Worm (Caenorhabditis elegans) whole organism, late embryonic: Measurements from ENCODE around the gene sri-48.

ENCODE experiments used
- C08G9.2 ChIP-seq: sonication (generic microtip); optimal IDR thresholded peaks from 2 replicates; lab custom pipeline; 2016; ENCODE audit warnings: mild to moderate bottlenecking, missing genetic modification characterization, moderate library complexity, missing compliant biosample characterization
- K02D7.2 ChIP-seq: sonication (generic microtip); optimal IDR thresholded peaks from 2 replicates; lab custom pipeline; 2017; ENCODE audit warnings: mild to moderate bottlenecking, missing genetic modification characterization, missing compliant biosample characterization
- T23F11.4 ChIP-seq: fragments of 200-800 bp; sonication (Bioruptor generic); optimal IDR thresholded peaks from 2 replicates; lab custom pipeline; 2018; ENCODE audit warnings: mild to moderate bottlenecking, missing genetic modification characterization, missing compliant biosample characterization
- Y22D7AL.16 ChIP-seq: sonication (generic microtip); optimal IDR thresholded peaks from 2 replicates; lab custom pipeline; 2016; ENCODE audit warnings: missing genetic modification characterization, missing compliant biosample characterization
- ahr-1 ChIP-seq: sonication (generic microtip); optimal IDR thresholded peaks from 2 replicates; lab custom pipeline; 2016; ENCODE audit warnings: missing genetic modification characterization, missing compliant biosample characterization
- ceh-18 ChIP-seq: sonication (generic microtip); optimal IDR thresholded peaks from 2 replicates; lab custom pipeline; 2016; ENCODE audit warnings: missing genetic modification characterization, missing compliant biosample characterization
- ceh-19 ChIP-seq: fragments of 200-800 bp; sonication (Bioruptor generic); optimal IDR thresholded peaks from 2 replicates; lab custom pipeline; 2018; ENCODE audit warnings: mild to moderate bottlenecking, missing genetic modification characterization, missing compliant biosample characterization
- ceh-2 ChIP-seq: sonication (generic microtip); optimal IDR thresholded peaks from 2 replicates; lab custom pipeline; 2016; ENCODE audit warnings: missing genotype, missing genetic modification characterization, missing compliant biosample characterization
- ceh-22 ChIP-seq: sonication (generic microtip); optimal IDR thresholded peaks from 2 replicates; lab custom pipeline; 2017; ENCODE audit warnings: missing biosample characterization, missing genetic modification characterization
- ceh-24 ChIP-seq: sonication (generic microtip); optimal IDR thresholded peaks from 2 replicates; lab custom pipeline; 2016; ENCODE audit warnings: mild to moderate bottlenecking, missing genetic modification characterization, missing compliant biosample characterization
- ceh-45 ChIP-seq: fragments of 200-800 bp; sonication (Bioruptor generic); IDR thresholded peaks from 2 replicates; pipeline ENCODE4 v1.3.6; 2022; ENCODE audit warnings: missing genetic modification reagents, missing genetic modification characterization, missing compliant biosample characterization
- ceh-48 ChIP-seq: sonication (generic microtip); optimal IDR thresholded peaks from 2 replicates; lab custom pipeline; 2016; ENCODE audit warnings: missing genetic modification characterization, inconsistent platforms, missing compliant biosample characterization
- ceh-6 ChIP-seq: fragments of 200-800 bp; sonication (Bioruptor generic); optimal IDR thresholded peaks from 2 replicates; lab custom pipeline; 2018; ENCODE audit warnings: mild to moderate bottlenecking, missing genetic modification characterization, missing compliant biosample characterization
- che-1 ChIP-seq: sonication (generic microtip); optimal IDR thresholded peaks from 2 replicates; lab custom pipeline; 2016; ENCODE audit warnings: mild to moderate bottlenecking, missing genetic modification characterization, missing compliant biosample characterization
- eyg-1 ChIP-seq: sonication (generic microtip); optimal IDR thresholded peaks from 2 replicates; lab custom pipeline; 2016; ENCODE audit warnings: missing genotype, missing genetic modification characterization, missing compliant biosample characterization
- fkh-10 ChIP-seq: fragments of 150-350 bp; optimal IDR thresholded peaks from 2 replicates; lab custom pipeline; 2014; ENCODE audit warnings: missing biosample characterization, missing genetic modification reagents, missing genetic modification characterization
- gmeb-2 ChIP-seq: sonication (generic microtip); optimal IDR thresholded peaks from 2 replicates; lab custom pipeline; 2016; ENCODE audit warnings: missing genetic modification characterization, inconsistent platforms, missing compliant biosample characterization
- hlh-15 ChIP-seq: sonication (generic microtip); optimal IDR thresholded peaks from 2 replicates; lab custom pipeline; 2016; ENCODE audit warnings: missing genetic modification characterization, missing compliant biosample characterization
- hlh-6 ChIP-seq: sonication (generic microtip); optimal IDR thresholded peaks from 2 replicates; lab custom pipeline; 2016; ENCODE audit warnings: missing genotype, missing genetic modification characterization, missing compliant biosample characterization
- lim-6 ChIP-seq: sonication (generic microtip); optimal IDR thresholded peaks from 2 replicates; lab custom pipeline; 2016; ENCODE audit warnings: missing genetic modification characterization, missing compliant biosample characterization
- lin-11 ChIP-seq: fragments of 200-800 bp; sonication (Bioruptor generic); optimal IDR thresholded peaks from 2 replicates; lab custom pipeline; 2018; ENCODE audit warnings: mild to moderate bottlenecking, missing genetic modification characterization, missing compliant biosample characterization
- mec-3 ChIP-seq: sonication (generic microtip); optimal IDR thresholded peaks from 2 replicates; lab custom pipeline; 2016; ENCODE audit warnings: borderline replicate concordance, missing genetic modification characterization, missing compliant biosample characterization
- nfya-1 ChIP-seq: sonication (generic microtip); optimal IDR thresholded peaks from 2 replicates; lab custom pipeline; 2017; ENCODE audit warnings: missing genetic modification characterization, mild to moderate bottlenecking, missing compliant biosample characterization, antibody characterized with exemption, moderate library complexity
- nhr-232 ChIP-seq: sonication (generic microtip); optimal IDR thresholded peaks from 2 replicates; lab custom pipeline; 2016; ENCODE audit warnings: missing genetic modification characterization, missing compliant biosample characterization
- npax-4 ChIP-seq: sonication (generic microtip); optimal IDR thresholded peaks from 2 replicates; lab custom pipeline; 2016; ENCODE audit warnings: missing genetic modification characterization, missing compliant biosample characterization
- odd-2 ChIP-seq: sonication (generic microtip); optimal IDR thresholded peaks from 2 replicates; lab custom pipeline; 2017; ENCODE audit warnings: antibody characterized with exemption, mild to moderate bottlenecking, missing genetic modification characterization, missing compliant biosample characterization
- pag-3 ChIP-seq: sonication (generic microtip); optimal IDR thresholded peaks from 2 replicates; lab custom pipeline; 2016; ENCODE audit warnings: missing compliant biosample characterization, missing genetic modification characterization, borderline replicate concordance
- pat-9 ChIP-seq: fragments of 200-800 bp; sonication (Bioruptor generic); optimal IDR thresholded peaks from 2 replicates; lab custom pipeline; 2018; ENCODE audit warnings: mild to moderate bottlenecking, missing genetic modification characterization, moderate library complexity, missing compliant biosample characterization
- pax-1 ChIP-seq: fragments of 150-350 bp; optimal IDR thresholded peaks from 2 replicates; lab custom pipeline; 2014; ENCODE audit warnings: missing biosample characterization, missing genetic modification characterization
- pha-4 ChIP-seq: fragments of 150-350 bp; optimal IDR thresholded peaks from 2 replicates; lab custom pipeline; 2018; ENCODE audit warnings: missing biosample characterization, missing genetic modification reagents, missing genetic modification characterization
- pqm-1 ChIP-seq: sonication (generic microtip); optimal IDR thresholded peaks from 2 replicates; lab custom pipeline; 2016; ENCODE audit warnings: missing genetic modification characterization, missing compliant biosample characterization
- rnt-1 ChIP-seq: sonication (generic microtip); optimal IDR thresholded peaks from 2 replicates; lab custom pipeline; 2016; ENCODE audit warnings: missing genetic modification characterization, missing compliant biosample characterization
- sdc-2 ChIP-seq: sonication (generic microtip); optimal IDR thresholded peaks from 2 replicates; lab custom pipeline; 2016; ENCODE audit warnings: missing genotype, missing genetic modification characterization, missing compliant biosample characterization
- sox-2 ChIP-seq: fragments of 200-800 bp; sonication (Bioruptor generic); IDR thresholded peaks from 2 replicates; pipeline ENCODE4 v1.3.6; 2022; ENCODE audit warnings: missing genetic modification reagents, missing genetic modification characterization, missing compliant biosample characterization
- syd-9 ChIP-seq: sonication (generic microtip); optimal IDR thresholded peaks from 2 replicates; lab custom pipeline; 2016; ENCODE audit warnings: mild to moderate bottlenecking, missing genetic modification characterization, moderate library complexity, missing compliant biosample characterization
- ttx-3 ChIP-seq: sonication (generic microtip); optimal IDR thresholded peaks from 2 replicates; lab custom pipeline; 2016; ENCODE audit warnings: missing genetic modification reagents, missing genetic modification characterization, missing compliant biosample characterization
- unc-3 ChIP-seq, 2 experiments: fragments of 200-800 bp in 1 of 2; sonication (Bioruptor generic) in 1 of 2; sonication (generic microtip) in 1 of 2; conservative IDR thresholded peaks in 1 of 2; optimal IDR thresholded peaks in 1 of 2; 2 replicates each; pipeline versions ENCODE4 v1.3.6 to Lab custom; 2016 to 2022; ENCODE audit warnings: missing compliant biosample characterization in 2 of 2, missing genetic modification characterization in 2 of 2, missing genetic modification reagents in 1 of 2
- unc-42 ChIP-seq: sonication (generic microtip); optimal IDR thresholded peaks from 2 replicates; lab custom pipeline; 2016; ENCODE audit warnings: missing genotype, missing genetic modification characterization, missing compliant biosample characterization
- unc-86 ChIP-seq: sonication (generic microtip); optimal IDR thresholded peaks from 2 replicates; lab custom pipeline; 2016; ENCODE audit warnings: missing genetic modification characterization, missing compliant biosample characterization
- zip-5 ChIP-seq: sonication (generic microtip); optimal IDR thresholded peaks from 2 replicates; lab custom pipeline; 2016; ENCODE audit warnings: missing genetic modification characterization, missing compliant biosample characterization

The sri-48 gene

DNA sequence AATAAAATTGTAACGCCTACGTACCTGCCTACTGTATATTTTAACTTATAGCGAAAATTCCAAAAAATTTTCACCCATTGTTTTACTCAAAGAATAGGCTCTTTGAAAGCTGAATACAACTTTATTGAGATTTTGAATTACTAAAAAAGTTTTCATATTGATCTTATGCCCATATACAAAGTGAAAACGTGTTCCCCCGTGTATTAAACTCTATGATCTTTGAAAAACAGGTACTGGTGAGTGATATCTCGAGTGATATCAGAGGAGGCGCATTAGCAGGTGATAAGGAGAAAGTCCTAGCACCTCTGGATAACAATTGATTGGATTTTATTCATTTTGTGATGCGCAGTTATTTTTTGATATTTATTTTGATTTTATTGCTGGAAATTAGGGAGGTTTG, 39.1 kb upstream of the sri-48 start, which contains the start of gene C17F4.3:
Gene C17F4.3 (plus strand): TSS at position 301 of the 400 bp plus-strand sequence.
- TF ChIP-seq fkh-10 (GFP tag; lab: Kevin White, UChicago) = no peak
- no peak for TF ChIP-seq lim-6 (tag; lab: Kevin White, UChicago)
- TF ChIP-seq hlh-15 (tag; lab: Kevin White, UChicago) = no peak
- TF ChIP-seq ceh-18 (tag; lab: Kevin White, UChicago) = no peak
- no peak for TF ChIP-seq pag-3 (tag; lab: Kevin White, UChicago)
- TF ChIP-seq T23F11.4 = no peak
- no peak for TF ChIP-seq sdc-2 (tag; lab: Kevin White, UChicago)
- TF ChIP-seq ceh-22 (tag; lab: Kevin White, UChicago) = no peak
- no peak for TF ChIP-seq pax-1 (tag; lab: Kevin White, UChicago)
- TF ChIP-seq npax-4 (tag; lab: Kevin White, UChicago) = no peak
- no peak for TF ChIP-seq nfya-1 (tag; lab: Kevin White, UChicago)
- no peak for TF ChIP-seq che-1 (tag; lab: Kevin White, UChicago)
- TF ChIP-seq sox-2 = no peak
- TF ChIP-seq ceh-6 = no peak
- no peak for TF ChIP-seq odd-2 (tag; lab: Kevin White, UChicago)
- TF ChIP-seq nhr-232 (tag; lab: Kevin White, UChicago) = no peak
- no peak for TF ChIP-seq gmeb-2 (tag; lab: Kevin White, UChicago)
- TF ChIP-seq syd-9 = no peak
- TF ChIP-seq C08G9.2 = no peak
- no peak for TF ChIP-seq ahr-1 (tag; lab: Kevin White, UChicago)

DNA sequence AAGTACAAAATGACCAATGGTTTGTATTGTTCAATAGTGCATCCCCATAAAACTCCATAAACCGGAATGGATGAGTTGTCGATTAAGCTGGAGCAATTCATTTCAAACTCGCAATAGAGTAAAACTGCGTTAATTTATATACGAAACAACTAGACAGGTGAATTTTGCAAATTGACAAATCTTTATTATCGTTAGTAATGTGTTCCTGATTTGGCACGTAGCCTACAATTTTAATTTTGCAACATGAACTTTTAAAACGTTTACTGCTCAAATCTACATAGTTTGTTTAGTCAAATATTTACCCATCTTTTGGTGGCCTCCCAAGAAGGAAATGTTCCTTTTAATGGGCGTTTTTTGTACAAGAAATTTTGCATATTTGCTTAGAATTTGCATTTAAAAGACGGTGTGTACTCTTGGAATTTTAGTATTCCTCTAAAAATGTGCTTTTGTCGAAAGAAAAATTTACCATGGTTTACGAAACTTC, 35.9 kb upstream of the sri-48 start, which contains the start of the genes srz-67 and C17F4.11:
Gene srz-67 (minus strand): TSS at position 101 of the 484 bp plus-strand sequence.
Gene C17F4.11 (plus strand): TSS at position 434 of the 484 bp plus-strand sequence.
- TF ChIP-seq unc-3 (GFP tag; conservative IDR thresholded peaks at IDR 0.05; lab: Robert Waterston, UW) (no peak), unc-3 (tag; optimal IDR thresholded peaks at IDR 0.05; lab: Kevin White, UChicago) (no peak), unc-42 (no peak), zip-5 (no peak), ahr-1 (tag; lab: Kevin White, UChicago) (no peak), ceh-19 (GFP tag; lab: Kevin White, UChicago) (no peak), hlh-15 (tag; lab: Kevin White, UChicago) (no peak), Y22D7AL.16 (tag; lab: Kevin White, UChicago) (no peak), K02D7.2 (tag; lab: Kevin White, UChicago) (no peak), pha-4 (tag; lab: Kevin White, UChicago) (no peak), lin-11 (no peak), pat-9 (tag; lab: Kevin White, UChicago) (no peak)

- no peak for TF ChIP-seq ceh-18 (tag; lab: Kevin White, UChicago)
Measured at ce11 chrII:3234725-3235124, 33.6 kb upstream of the sri-48 start, which contains the start of gene C17F4.8. C17F4.8 (minus strand) TSS chrII:3234825.

DNA sequence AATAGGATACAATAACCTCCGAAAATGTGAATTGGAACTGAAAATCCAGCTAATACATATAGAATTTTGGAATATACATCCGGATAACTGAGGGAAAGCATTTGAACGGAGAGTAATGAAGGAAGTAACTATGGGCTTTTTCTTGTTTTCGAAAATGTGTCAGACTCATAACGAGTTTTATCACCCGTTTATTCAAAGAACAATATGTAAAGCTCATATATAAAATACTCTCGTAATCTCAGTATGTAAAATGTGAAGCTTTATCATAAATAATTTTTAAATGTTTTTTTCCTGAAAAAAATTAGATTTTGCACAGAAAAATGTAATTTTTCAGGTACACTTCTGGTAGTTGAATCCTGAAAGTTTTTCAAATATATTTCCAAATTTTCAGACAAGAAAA, 29.3 kb upstream of the sri-48 start, which contains the start of gene srh-297:
Gene srh-297 (minus strand): TSS at position 101 of the 400 bp plus-strand sequence.
- TF ChIP-seq ceh-24 (tag; lab: Kevin White, UChicago) = no peak
- no peak for TF ChIP-seq sdc-2 (tag; lab: Kevin White, UChicago)
- TF ChIP-seq lin-11 = no peak

DNA sequence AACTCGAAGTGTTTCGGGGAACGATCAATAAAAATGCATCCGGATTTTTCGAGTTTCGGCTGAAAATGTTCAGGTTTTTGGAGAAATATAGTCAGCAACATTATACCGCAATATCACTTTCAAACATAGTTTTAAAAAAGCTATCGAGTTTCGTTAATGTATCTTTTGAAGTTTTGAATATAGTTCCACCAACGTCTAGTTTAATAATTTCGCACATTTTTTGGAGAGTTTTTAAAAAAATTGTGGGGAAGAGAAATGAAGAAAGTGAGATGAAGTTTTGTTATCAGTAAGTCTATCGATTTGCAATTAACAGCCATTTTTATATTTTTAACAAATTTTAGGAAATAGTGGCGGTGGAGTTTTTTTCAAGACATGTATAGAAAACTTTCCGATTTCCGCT, 24.6 kb upstream of the sri-48 start, which contains the start of gene ZC239.17:
Gene ZC239.17 (minus strand): TSS at position 101 of the 400 bp plus-strand sequence.
- TF ChIP-seq unc-42 (no peak), ttx-3 (tag; lab: Kevin White, UChicago) (no peak), gmeb-2 (tag; lab: Kevin White, UChicago) (no peak), nhr-232 (tag; lab: Kevin White, UChicago) (no peak), syd-9 (no peak), rnt-1 (tag; lab: Kevin White, UChicago) (no peak), ceh-2 (tag; lab: Kevin White, UChicago) (no peak), eyg-1 (no peak), unc-86 (no peak), hlh-6 (tag; lab: Kevin White, UChicago) (no peak), ahr-1 (tag; lab: Kevin White, UChicago) (no peak), pag-3 (tag; lab: Kevin White, UChicago) (no peak), ceh-45 (GFP tag; lab: Robert Waterston, UW) (no peak), pqm-1 (tag; lab: Kevin White, UChicago) (no peak), mec-3 (tag; lab: Kevin White, UChicago) (no peak), pha-4 (tag; lab: Kevin White, UChicago) (no peak), ceh-48 (tag; lab: Kevin White, UChicago) (no peak)
